Worm (Caenorhabditis elegans) whole organism, L2 larva: Measurements from ENCODE around the gene ZC262.7.

ENCODE experiments used
- C34F6.9 ChIP-seq: fragments of 150-350 bp; optimal IDR thresholded peaks from 2 replicates; lab custom pipeline; 2014; ENCODE audit warnings: missing biosample characterization, missing genetic modification characterization
- F13H6.1 ChIP-seq: sonication (generic microtip); optimal IDR thresholded peaks from 2 replicates; lab custom pipeline; 2016; ENCODE audit warnings: missing genetic modification characterization, missing compliant biosample characterization
- R02D3.7 ChIP-seq: fragments of 150-350 bp; optimal IDR thresholded peaks from 2 replicates; lab custom pipeline; 2014; ENCODE audit warnings: missing biosample characterization, missing genetic modification characterization
- Y55F3AM.14 ChIP-seq: fragments of 200-800 bp; sonication (Bioruptor generic); optimal IDR thresholded peaks from 2 replicates; lab custom pipeline; 2018; ENCODE audit warnings: mild to moderate bottlenecking, missing genetic modification characterization, missing compliant biosample characterization
- ZK546.5 ChIP-seq: sonication (generic microtip); optimal IDR thresholded peaks from 2 replicates; lab custom pipeline; 2017; ENCODE audit warnings: missing biosample characterization, missing genetic modification characterization
- alr-1 ChIP-seq: fragments of 150-350 bp; optimal IDR thresholded peaks from 2 replicates; lab custom pipeline; 2014; ENCODE audit warnings: missing biosample characterization, missing genetic modification characterization
- aly-2 ChIP-seq: fragments of 150-350 bp; optimal IDR thresholded peaks from 2 replicates; lab custom pipeline; 2014; ENCODE audit warnings: missing biosample characterization, missing genetic modification characterization
- blmp-1 ChIP-seq: sonication (generic microtip); optimal IDR thresholded peaks from 2 replicates; lab custom pipeline; 2017; ENCODE audit warnings: missing genetic modification characterization, mild to moderate bottlenecking, missing compliant biosample characterization, antibody characterized with exemption, moderate library complexity; ENCODE audit not compliant: insufficient read depth
- ceh-82 ChIP-seq: fragments of 150-350 bp; optimal IDR thresholded peaks from 2 replicates; lab custom pipeline; 2014; ENCODE audit warnings: missing biosample characterization, missing genetic modification characterization
- crh-2 ChIP-seq: sonication (generic microtip); optimal IDR thresholded peaks from 2 replicates; lab custom pipeline; 2017; ENCODE audit warnings: missing biosample characterization, missing genetic modification characterization
- dmd-4 ChIP-seq: sonication (generic microtip); optimal IDR thresholded peaks from 2 replicates; lab custom pipeline; 2017; ENCODE audit warnings: missing biosample characterization, missing genetic modification characterization
- egl-27 ChIP-seq: sonication (generic microtip); optimal IDR thresholded peaks from 3 replicates; lab custom pipeline; 2017; ENCODE audit warnings: missing biosample characterization, missing genetic modification reagents, missing genetic modification characterization
- elt-1 ChIP-seq: fragments of 150-350 bp; optimal IDR thresholded peaks from 2 replicates; lab custom pipeline; 2014; ENCODE audit warnings: missing biosample characterization, missing genetic modification characterization
- elt-3 ChIP-seq: sonication (generic microtip); optimal IDR thresholded peaks from 2 replicates; lab custom pipeline; 2017; ENCODE audit warnings: missing biosample characterization, missing genetic modification characterization
- gmeb-1 ChIP-seq: fragments of 150-350 bp; optimal IDR thresholded peaks from 2 replicates; lab custom pipeline; 2014; ENCODE audit warnings: missing biosample characterization, missing genetic modification characterization
- lin-11 ChIP-seq: fragments of 150-350 bp; sonication (generic microtip); optimal IDR thresholded peaks from 2 replicates; lab custom pipeline; 2014; ENCODE audit warnings: missing biosample characterization, missing genetic modification characterization, inconsistent platforms, mixed read lengths
- lin-13 ChIP-seq: fragments of 150-350 bp; optimal IDR thresholded peaks from 2 replicates; lab custom pipeline; 2014; ENCODE audit warnings: missing biosample characterization, missing genetic modification reagents, missing genetic modification characterization
- lin-39 ChIP-seq: fragments of 150-350 bp; optimal IDR thresholded peaks from 2 replicates; lab custom pipeline; 2014; ENCODE audit warnings: missing biosample characterization, missing genetic modification reagents, missing genetic modification characterization
- mab-5 ChIP-seq: fragments of 150-350 bp; optimal IDR thresholded peaks from 2 replicates; lab custom pipeline; 2014; ENCODE audit warnings: missing biosample characterization, missing genetic modification characterization
- mdl-1 ChIP-seq, 2 experiments: fragments of 150-350 bp in 1 of 2; sonication (generic microtip) in 1 of 2; optimal IDR thresholded peaks; 2 replicates each; lab custom pipeline; 2017; ENCODE audit warnings: missing biosample characterization in 2 of 2, missing genetic modification characterization in 2 of 2
- nhr-10 ChIP-seq: sonication (generic microtip); optimal IDR thresholded peaks from 2 replicates; lab custom pipeline; 2017; ENCODE audit warnings: missing biosample characterization, missing genetic modification characterization
- nhr-11 ChIP-seq: fragments of 150-350 bp; optimal IDR thresholded peaks from 2 replicates; lab custom pipeline; 2014; ENCODE audit warnings: missing biosample characterization, missing genetic modification characterization
- nhr-12 ChIP-seq: fragments of 150-350 bp; optimal IDR thresholded peaks from 2 replicates; lab custom pipeline; 2014; ENCODE audit warnings: missing biosample characterization, missing genetic modification characterization
- nhr-129 ChIP-seq: fragments of 150-350 bp; optimal IDR thresholded peaks from 2 replicates; lab custom pipeline; 2014; ENCODE audit warnings: missing biosample characterization, missing genetic modification characterization
- nhr-21 ChIP-seq: fragments of 150-350 bp; optimal IDR thresholded peaks from 2 replicates; lab custom pipeline; 2014; ENCODE audit warnings: missing biosample characterization, missing genetic modification characterization
- nhr-237 ChIP-seq: fragments of 150-350 bp; optimal IDR thresholded peaks from 2 replicates; lab custom pipeline; 2014; ENCODE audit warnings: missing biosample characterization, missing genetic modification characterization
- nhr-25 ChIP-seq: fragments of 150-350 bp; sonication (generic microtip); optimal IDR thresholded peaks from 3 replicates; lab custom pipeline; 2014; ENCODE audit warnings: missing biosample characterization, missing genetic modification characterization
- nhr-6 ChIP-seq: fragments of 150-350 bp; optimal IDR thresholded peaks from 2 replicates; lab custom pipeline; 2014; ENCODE audit warnings: missing biosample characterization, missing genetic modification characterization
- nhr-77 ChIP-seq: fragments of 150-350 bp; optimal IDR thresholded peaks from 2 replicates; lab custom pipeline; 2014; ENCODE audit warnings: missing biosample characterization, missing genetic modification characterization
- peb-1 ChIP-seq: fragments of 150-350 bp; optimal IDR thresholded peaks from 2 replicates; lab custom pipeline; 2014; ENCODE audit warnings: missing biosample characterization, missing genetic modification characterization
- skn-1 ChIP-seq: sonication (generic microtip); optimal IDR thresholded peaks from 2 replicates; lab custom pipeline; 2017; ENCODE audit warnings: missing biosample characterization, missing genetic modification characterization
- sma-3 ChIP-seq: sonication (generic microtip); optimal IDR thresholded peaks from 2 replicates; lab custom pipeline; 2016; ENCODE audit warnings: missing genetic modification reagents, missing genetic modification characterization, missing compliant biosample characterization
- snpc-4 ChIP-seq: fragments of 150-350 bp; optimal IDR thresholded peaks from 2 replicates; lab custom pipeline; 2014; ENCODE audit warnings: missing biosample characterization, missing genetic modification characterization
- unc-39 ChIP-seq: fragments of 150-350 bp; optimal IDR thresholded peaks from 2 replicates; lab custom pipeline; 2014; ENCODE audit warnings: missing biosample characterization, missing genetic modification characterization
- unc-55 ChIP-seq: fragments of 150-350 bp; sonication (generic microtip); optimal IDR thresholded peaks from 3 replicates; lab custom pipeline; 2014; ENCODE audit warnings: missing biosample characterization, missing genetic modification reagents, missing genetic modification characterization
- unc-62 ChIP-seq: fragments of 150-350 bp; optimal IDR thresholded peaks from 2 replicates; lab custom pipeline; 2014; ENCODE audit warnings: missing biosample characterization, missing genetic modification reagents, missing genetic modification characterization
- zag-1 ChIP-seq: fragments of 150-350 bp; optimal IDR thresholded peaks from 2 replicates; lab custom pipeline; 2014; ENCODE audit warnings: missing biosample characterization, missing genetic modification characterization
- ztf-1 ChIP-seq: fragments of 200-800 bp; sonication (Bioruptor generic); conservative IDR thresholded peaks from 2 replicates; pipeline ENCODE4 v1.3.6; 2022; ENCODE audit warnings: missing genetic modification characterization, missing compliant biosample characterization
- ztf-11 ChIP-seq: sonication (generic microtip); optimal IDR thresholded peaks from 2 replicates; lab custom pipeline; 2017; ENCODE audit warnings: missing biosample characterization, missing genetic modification characterization
- ztf-4 ChIP-seq: fragments of 150-350 bp; optimal IDR thresholded peaks from 2 replicates; lab custom pipeline; 2014; ENCODE audit warnings: missing biosample characterization, missing genetic modification characterization

The ZC262.7 gene

ce11 chrIII:8307356-8307755, 36.8 kb downstream of the ZC262.7 start, which contains the start of the genes F10E9.7 and F10E9.5 (continued):
- TF ChIP-seq skn-1 (tag; lab: Kevin White, UChicago) = peak; percentile 36
- TF ChIP-seq unc-62 (GFP tag; lab: Kevin White, UChicago) = no peak
- no peak for TF ChIP-seq zag-1 (tag; lab: Kevin White, UChicago)
- peak; percentile 27 for TF ChIP-seq mab-5 (tag; lab: Kevin White, UChicago)
- TF ChIP-seq sma-3 (GFP tag; lab: Kevin White, UChicago) = peak; percentile 96
- TF ChIP-seq dmd-4 (tag; lab: Kevin White, UChicago) = no peak
- TF ChIP-seq peb-1 (tag; lab: Kevin White, UChicago) = no peak
- TF ChIP-seq aly-2 (tag; lab: Kevin White, UChicago) = no peak
- peak; percentile 43 for TF ChIP-seq nhr-77 (tag; lab: Kevin White, UChicago)
- no peak for TF ChIP-seq elt-3 (tag; lab: Kevin White, UChicago)
- TF ChIP-seq C34F6.9 (tag; lab: Kevin White, UChicago) = peak; percentile 94
- TF ChIP-seq gmeb-1 = peak; percentile 92
- TF ChIP-seq R02D3.7 (tag; lab: Kevin White, UChicago) = no peak
- TF ChIP-seq ceh-82 (tag; lab: Kevin White, UChicago) = no peak
- TF ChIP-seq unc-55 (GFP tag; lab: Kevin White, UChicago) = peak; percentile 92

- TF ChIP-seq zag-1 (tag; lab: Kevin White, UChicago) (no peak), unc-55 (GFP tag; lab: Kevin White, UChicago) (no peak), unc-39 (tag; lab: Kevin White, UChicago) (no peak), nhr-25 (tag; lab: Kevin White, UChicago) (no peak), lin-13 (GFP tag; lab: Kevin White, UChicago) (no peak), nhr-21 (no peak), nhr-237 (no peak), crh-2 (tag; lab: Kevin White, UChicago) (no peak), Y55F3AM.14 (GFP tag; lab: Kevin White, UChicago) (no peak)
Observed at ce11 chrIII:8305816-8306215, 38.3 kb downstream of the ZC262.7 start.

DNA sequence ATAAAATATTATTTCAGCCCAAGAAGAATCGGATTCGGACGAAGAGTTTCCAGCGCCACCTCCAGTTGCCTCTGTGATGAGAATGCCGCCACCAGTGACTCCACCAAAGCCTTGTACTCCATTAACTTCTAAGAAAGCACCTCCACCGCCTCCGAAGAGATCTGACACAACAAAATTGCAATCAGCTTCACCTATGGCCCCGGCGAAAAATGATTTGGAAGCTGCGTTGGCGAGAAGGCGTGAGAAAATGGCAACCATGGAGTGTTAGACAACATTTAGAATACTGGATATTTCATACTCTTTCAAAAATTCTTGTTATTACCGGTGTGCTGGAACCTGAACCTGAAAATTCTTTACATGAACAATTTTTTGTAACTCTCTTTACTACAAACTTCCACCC, 38.8 kb downstream of the ZC262.7 start:
- TF ChIP-seq lin-39 (no peak), nhr-25 (tag; lab: Kevin White, UChicago) (no peak), ztf-1 (GFP tag; lab: Robert Waterston, UW) (no peak), alr-1 (tag; lab: Kevin White, UChicago) (no peak), blmp-1 (no peak), zag-1 (tag; lab: Kevin White, UChicago) (no peak), R02D3.7 (tag; lab: Kevin White, UChicago) (no peak), nhr-10 (tag; lab: Kevin White, UChicago) (no peak), elt-1 (tag; lab: Kevin White, UChicago) (no peak), unc-62 (GFP tag; lab: Kevin White, UChicago) (no peak), F13H6.1 (tag; lab: Kevin White, UChicago) (no peak)
- TF ChIP-seq, all 48 proteins: peak for 0

DNA sequence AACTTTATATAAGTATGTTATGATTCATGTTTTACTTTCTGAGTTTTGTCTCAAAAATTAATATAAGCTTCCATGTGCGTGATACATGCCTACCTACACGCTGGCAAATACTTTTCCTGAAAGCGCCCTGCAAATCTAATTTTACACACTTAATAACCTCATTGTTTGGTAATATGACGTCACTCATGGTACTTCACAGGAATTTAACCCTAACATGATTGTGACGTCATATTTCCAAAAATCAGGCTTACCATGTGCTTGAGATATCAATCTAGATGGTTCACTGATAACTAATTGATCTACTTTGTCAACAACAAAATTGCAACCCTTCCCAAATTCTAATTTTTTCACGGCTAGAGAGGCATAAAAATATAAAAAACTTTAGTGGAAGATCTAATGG, 40.7 kb downstream of the ZC262.7 start:
- TF ChIP-seq dmd-4 (tag; lab: Kevin White, UChicago) (no peak), mdl-1 (tag; optimal IDR thresholded peaks at IDR 0.05; lab: Kevin White, UChicago) (no peak), nhr-77 (tag; lab: Kevin White, UChicago) (no peak), nhr-6 (no peak), nhr-25 (tag; lab: Kevin White, UChicago) (no peak), ztf-11 (tag; lab: Kevin White, UChicago) (no peak), nhr-11 (tag; lab: Kevin White, UChicago) (no peak)
- TF ChIP-seq, all 48 proteins: peak for 0

DNA sequence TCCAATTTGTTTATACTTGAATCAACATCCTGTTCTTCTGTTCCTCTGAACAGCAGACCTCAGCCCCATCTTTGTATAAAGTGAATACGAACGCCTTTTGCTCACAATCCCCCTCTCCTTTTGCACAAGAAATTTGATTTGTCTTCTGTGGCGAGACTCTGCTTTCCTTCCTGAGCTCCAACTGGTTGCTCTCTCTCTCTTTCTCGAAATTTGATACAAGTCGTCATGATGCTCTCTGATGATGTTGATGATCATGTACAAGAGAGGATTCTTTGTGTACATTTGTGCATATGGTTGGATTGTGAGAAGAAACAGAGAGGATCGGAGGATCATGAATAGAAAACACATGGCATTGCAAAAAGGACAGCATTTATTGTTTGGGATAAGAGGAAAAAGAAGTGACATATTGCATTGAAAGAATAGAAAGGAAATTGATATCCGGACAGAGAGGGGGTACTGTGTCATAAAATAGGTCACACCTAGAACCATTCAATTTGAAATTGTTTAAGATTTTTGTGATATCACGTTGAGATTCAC, 43.2 kb downstream of the ZC262.7 start:
- TF ChIP-seq ztf-1 (GFP tag; lab: Robert Waterston, UW) = no peak
- TF ChIP-seq lin-11 = no peak
- TF ChIP-seq nhr-25 (tag; lab: Kevin White, UChicago) = no peak
- TF ChIP-seq C34F6.9 (tag; lab: Kevin White, UChicago) = no peak
- no peak for TF ChIP-seq nhr-129 (tag; lab: Kevin White, UChicago)
- no peak for TF ChIP-seq nhr-12
- no peak for TF ChIP-seq egl-27 (tag; lab: Kevin White, UChicago)
- TF ChIP-seq dmd-4 (tag; lab: Kevin White, UChicago) = no peak
- no peak for TF ChIP-seq snpc-4 (tag; lab: Kevin White, UChicago)
- no peak for TF ChIP-seq R02D3.7 (tag; lab: Kevin White, UChicago)
- TF ChIP-seq ztf-4 = no peak
- TF ChIP-seq ceh-82 (tag; lab: Kevin White, UChicago) = no peak
- TF ChIP-seq ZK546.5 (tag; lab: Kevin White, UChicago) = no peak
